Worm (Caenorhabditis elegans): Measurements from ENCODE around the gene elt-3.

DNA sequence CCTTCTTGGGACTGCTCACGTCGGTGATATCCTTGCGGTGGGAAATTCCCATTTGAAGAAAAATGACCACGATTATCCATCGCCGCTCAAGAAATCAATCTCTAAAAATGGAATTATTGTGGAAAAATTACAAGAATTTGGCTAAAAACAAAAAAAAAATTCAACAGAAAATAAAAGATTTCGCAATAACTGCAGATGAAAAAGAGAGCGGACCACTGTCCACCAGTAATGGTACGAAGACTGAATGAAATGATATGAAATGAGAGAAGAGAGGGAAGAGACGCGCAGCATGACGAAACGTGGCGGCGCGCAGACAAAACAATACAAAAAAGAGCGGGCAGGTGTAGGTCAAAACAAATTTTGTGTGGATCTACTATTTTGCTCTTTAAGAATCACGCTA lies 5.1 kb upstream of the elt-3 start, which contains the start of gene meg-1:
- TF ChIP-seq dsc-1 (tag; optimal IDR thresholded peaks at IDR 0.05) (no peak), unc-130 (tag; optimal IDR thresholded peaks at IDR 0.05) (no peak), ces-1 (GFP tag; optimal IDR thresholded peaks at IDR 0.05) (no peak), unc-86 (tag; optimal IDR thresholded peaks at IDR 0.05) (no peak), mef-2 (tag; optimal IDR thresholded peaks at IDR 0.05) (no peak), ceh-63 (GFP tag; optimal IDR thresholded peaks at IDR 0.05) (no peak), nhr-11 (tag; optimal IDR thresholded peaks at IDR 0.05) (no peak), pax-3 (tag; optimal IDR thresholded peaks at IDR 0.05) (no peak), blmp-1 (tag; optimal IDR thresholded peaks at IDR 0.05) (no peak), tlp-1 (tag; optimal IDR thresholded peaks at IDR 0.05) (no peak), unc-62 (GFP tag; optimal IDR thresholded peaks at IDR 0.05) (no peak), C04F5.9 (tag; optimal IDR thresholded peaks at IDR 0.05) (no peak), zag-1 (tag; optimal IDR thresholded peaks at IDR 0.05) (no peak), elt-3 (tag; optimal IDR thresholded peaks at IDR 0.05) (no peak)

Data from whole organism, L1 larva.